Fruit fly (Drosophila melanogaster) whole organism, embryonic: Measurements from ENCODE around the gene CG32170.

Experiments
- Ada2b ChIP-seq: fragments of 200-800 bp; sonication (Bioruptor generic); IDR thresholded peaks from 2 replicates; pipeline ENCODE4 v1.3.6; 2022; ENCODE audit warnings: missing biosample characterization, missing genetic modification characterization
- Asciz ChIP-seq: fragments of 200-800 bp; sonication (Bioruptor generic); optimal IDR thresholded peaks from 2 replicates; lab custom pipeline; 2017; ENCODE audit warnings: missing biosample characterization, mild to moderate bottlenecking, missing genetic modification characterization, missing genetic modification reagents
- Blimp-1 ChIP-seq: fragments of 200-800 bp; sonication (Bioruptor generic); optimal IDR thresholded peaks from 3 replicates; lab custom pipeline; 2018; ENCODE audit warnings: missing biosample characterization, missing genetic modification characterization, mild to moderate bottlenecking, moderate library complexity, missing genetic modification reagents
- CG16863 ChIP-seq: fragments of 200-800 bp; sonication (Bioruptor generic); optimal IDR thresholded peaks from 3 replicates; lab custom pipeline; 2016; ENCODE audit warnings: missing biosample characterization, missing genetic modification characterization
- CG17359 ChIP-seq: fragments of 200-800 bp; sonication (Bioruptor generic); optimal IDR thresholded peaks from 3 replicates; lab custom pipeline; 2018; ENCODE audit warnings: missing biosample characterization, mild to moderate bottlenecking, missing genetic modification characterization, moderate library complexity
- CG17361 ChIP-seq: fragments of 200-800 bp; sonication (Bioruptor generic); IDR thresholded peaks from 3 replicates; pipeline ENCODE4 v1.3.6; 2022; ENCODE audit warnings: missing biosample characterization, missing genetic modification characterization
- CG2678 ChIP-seq: fragments of 200-800 bp; sonication (Bioruptor generic); optimal IDR thresholded peaks from 3 replicates; lab custom pipeline; 2019; ENCODE audit warnings: missing biosample characterization, mild to moderate bottlenecking, missing genetic modification characterization, moderate library complexity
- CG2712 ChIP-seq: fragments of 200-800 bp; optimal IDR thresholded peaks from 3 replicates; lab custom pipeline; 2019; ENCODE audit warnings: missing biosample characterization, mild to moderate bottlenecking, missing genetic modification characterization, moderate library complexity
- CG32767 ChIP-seq: fragments of 200-800 bp; sonication (Bioruptor generic); IDR thresholded peaks from 2 replicates; pipeline ENCODE4 v1.3.6; 2022; ENCODE audit warnings: missing biosample characterization, missing genetic modification characterization
- CG3726 ChIP-seq: fragments of 200-800 bp; sonication (Bioruptor generic); IDR thresholded peaks from 3 replicates; pipeline ENCODE4, ENCODE4 v1.3.6; 2022; ENCODE audit warnings: missing biosample characterization, missing genetic modification characterization
- CG42726 ChIP-seq: fragments of 200-800 bp; sonication (Bioruptor generic); IDR thresholded peaks from 2 replicates; pipeline ENCODE4 v1.3.6; 2022; ENCODE audit warnings: missing biosample characterization, missing genetic modification characterization; ENCODE audit not compliant: partially characterized antibody
- CG7745 ChIP-seq: fragments of 200-800 bp; sonication (Bioruptor generic); optimal IDR thresholded peaks from 2 replicates; lab custom pipeline; 2018; ENCODE audit warnings: missing biosample characterization, mild to moderate bottlenecking, missing genetic modification characterization, moderate library complexity
- CG7987 ChIP-seq: fragments of 200-800 bp; sonication (Bioruptor generic); optimal IDR thresholded peaks from 2 replicates; lab custom pipeline; 2018; ENCODE audit warnings: missing biosample characterization, mild to moderate bottlenecking, missing genetic modification characterization, moderate library complexity
- CG8388 ChIP-seq: fragments of 200-800 bp; sonication (Bioruptor generic); optimal IDR thresholded peaks from 2 replicates; lab custom pipeline; 2019; ENCODE audit warnings: missing biosample characterization, mild to moderate bottlenecking, missing genetic modification characterization, moderate library complexity
- CG9609 ChIP-seq: fragments of 200-800 bp; sonication (Bioruptor generic); optimal IDR thresholded peaks from 3 replicates; lab custom pipeline; 2016; ENCODE audit warnings: missing biosample characterization, missing genetic modification characterization
- Doc3 ChIP-seq: fragments of 200-800 bp; sonication (Bioruptor generic); IDR thresholded peaks from 3 replicates; pipeline ENCODE4 v1.3.6; 2022; ENCODE audit warnings: missing biosample characterization, missing genetic modification characterization; ENCODE audit not compliant: partially characterized antibody
- Fer1 ChIP-seq: fragments of 200-800 bp; sonication (Bioruptor generic); optimal IDR thresholded peaks from 2 replicates; lab custom pipeline; 2017; ENCODE audit warnings: missing biosample characterization, mild to moderate bottlenecking, missing genetic modification characterization
- Gug ChIP-seq: fragments of 200-800 bp; sonication (Bioruptor generic); IDR thresholded peaks from 4 replicates; pipeline ENCODE4 v1.3.6; 2022; ENCODE audit warnings: missing biosample characterization, missing genetic modification characterization
- HLH3B ChIP-seq: fragments of 200-800 bp; sonication (Bioruptor generic); IDR thresholded peaks from 2 replicates; pipeline ENCODE4 v1.3.6; 2022; ENCODE audit warnings: missing biosample characterization, missing genetic modification characterization
- MBD-R2 ChIP-seq: fragments of 200-800 bp; sonication (Bioruptor generic); IDR thresholded peaks from 2 replicates; pipeline ENCODE4 v1.3.6; 2022; ENCODE audit warnings: missing biosample characterization, missing genetic modification characterization
- Mrtf ChIP-seq: fragments of 200-800 bp; sonication (Bioruptor generic); IDR thresholded peaks from 3 replicates; pipeline ENCODE4 v1.3.6; 2022; ENCODE audit warnings: missing biosample characterization, missing genetic modification characterization
- Rfx ChIP-seq: fragments of 200-800 bp; sonication (Bioruptor generic); IDR thresholded peaks from 2 replicates; pipeline ENCODE4 v1.3.6; 2022; ENCODE audit warnings: missing biosample characterization, missing genetic modification characterization
- Sox100B ChIP-seq: fragments of 200-800 bp; sonication (Bioruptor generic); optimal IDR thresholded peaks from 3 replicates; lab custom pipeline; 2018; ENCODE audit warnings: missing biosample characterization, mild to moderate bottlenecking, missing genetic modification characterization
- Sox102F ChIP-seq: fragments of 200-800 bp; sonication (Bioruptor generic); optimal IDR thresholded peaks from 2 replicates; lab custom pipeline; 2018; ENCODE audit warnings: missing biosample characterization, mild to moderate bottlenecking, missing genetic modification characterization, moderate library complexity
- Trl ChIP-seq, 3 experiments: fragments of >200 bp in 2 of 3; fragments of 200-800 bp in 1 of 3; sonication (Bioruptor generic) in 1 of 3; optimal IDR thresholded peaks; 2 replicates in 1 of 3; 3 replicates in 2 of 3; lab custom pipeline; 2016 to 2017; ENCODE audit warnings: missing biosample characterization in 1 of 3, missing genetic modification characterization in 1 of 3
- Xrp1 ChIP-seq: fragments of 200-800 bp; sonication (Bioruptor generic); IDR thresholded peaks from 2 replicates; pipeline ENCODE4 v1.3.6; 2022; ENCODE audit warnings: missing biosample characterization, missing genetic modification characterization
- bcd ChIP-seq: fragments of 200-800 bp; sonication (Bioruptor generic); optimal IDR thresholded peaks from 2 replicates; lab custom pipeline; 2017; ENCODE audit warnings: missing biosample characterization, mild to moderate bottlenecking, missing genetic modification characterization
- br ChIP-seq: fragments of >200 bp; optimal IDR thresholded peaks from 2 replicates; lab custom pipeline; 2017
- bsh ChIP-seq, 2 experiments: fragments of 200-800 bp; sonication (Bioruptor generic); optimal IDR thresholded peaks; 2 replicates each; lab custom pipeline; 2017 to 2018; ENCODE audit warnings: mild to moderate bottlenecking in 2 of 2, missing biosample characterization in 2 of 2, missing genetic modification characterization in 2 of 2, moderate library complexity in 1 of 2
- chn ChIP-seq: fragments of 200-800 bp; sonication (Bioruptor generic); optimal IDR thresholded peaks from 2 replicates; lab custom pipeline; 2016; ENCODE audit warnings: missing biosample characterization, missing genetic modification characterization
- dysf ChIP-seq: fragments of 200-800 bp; sonication (Bioruptor generic); IDR thresholded peaks from 3 replicates; pipeline ENCODE4 v1.3.6; 2022; ENCODE audit warnings: missing biosample characterization, missing genetic modification characterization
- gcm2 ChIP-seq: fragments of 200-800 bp; sonication (Bioruptor generic); optimal IDR thresholded peaks from 2 replicates; lab custom pipeline; 2016; ENCODE audit warnings: missing biosample characterization, missing genetic modification characterization
- gem ChIP-seq: fragments of 200-800 bp; sonication (Bioruptor generic); optimal IDR thresholded peaks from 2 replicates; lab custom pipeline; 2019; ENCODE audit warnings: missing biosample characterization, mild to moderate bottlenecking, missing genetic modification characterization, moderate library complexity
- grau ChIP-seq: fragments of 200-800 bp; optimal IDR thresholded peaks from 3 replicates; lab custom pipeline; 2019; ENCODE audit warnings: missing biosample characterization, mild to moderate bottlenecking, missing genetic modification characterization, moderate library complexity
- jing ChIP-seq: fragments of 200-800 bp; sonication (Bioruptor generic); optimal IDR thresholded peaks from 2 replicates; lab custom pipeline; 2018; ENCODE audit warnings: missing biosample characterization, mild to moderate bottlenecking, missing genetic modification characterization
- kah ChIP-seq: fragments of 200-800 bp; sonication (Bioruptor generic); optimal IDR thresholded peaks from 2 replicates; lab custom pipeline; 2018; ENCODE audit warnings: missing biosample characterization, mild to moderate bottlenecking, missing genetic modification characterization
- ken ChIP-seq: fragments of 200-800 bp; sonication (Bioruptor generic); IDR thresholded peaks from 3 replicates; pipeline ENCODE4 v1.3.6; 2022; ENCODE audit warnings: missing biosample characterization, missing genetic modification characterization
- lab ChIP-seq: fragments of 200-800 bp; sonication (Bioruptor generic); optimal IDR thresholded peaks from 3 replicates; lab custom pipeline; 2017; ENCODE audit warnings: missing biosample characterization, missing genetic modification characterization, mild to moderate bottlenecking, moderate library complexity, missing genetic modification reagents
- nerfin-1 ChIP-seq: fragments of 200-800 bp; sonication (Bioruptor generic); optimal IDR thresholded peaks from 3 replicates; lab custom pipeline; 2019; ENCODE audit warnings: missing biosample characterization, mild to moderate bottlenecking, missing genetic modification characterization, moderate library complexity
- nom ChIP-seq: fragments of 200-800 bp; sonication (Bioruptor generic); optimal IDR thresholded peaks from 2 replicates; lab custom pipeline; 2017; ENCODE audit warnings: missing biosample characterization, missing genetic modification characterization, mild to moderate bottlenecking, moderate library complexity, missing genetic modification reagents
- ranshi ChIP-seq: fragments of 200-800 bp; sonication (Bioruptor generic); IDR thresholded peaks from 2 replicates; pipeline ENCODE4 v1.3.6; 2022; ENCODE audit warnings: missing biosample characterization, missing genetic modification characterization
- row ChIP-seq: fragments of 200-800 bp; sonication (Bioruptor generic); IDR thresholded peaks from 3 replicates; pipeline ENCODE4 v1.3.6; 2022; ENCODE audit warnings: missing biosample characterization, missing genetic modification characterization
- sens ChIP-seq: fragments of 200-800 bp; sonication (Bioruptor generic); peaks from one replicate; lab custom pipeline; 2016; ENCODE audit warnings: missing biosample characterization, missing genetic modification characterization
- tgo ChIP-seq: fragments of 200-800 bp; sonication (Bioruptor generic); IDR thresholded peaks from 3 replicates; pipeline ENCODE4 v1.3.6; 2022; ENCODE audit warnings: missing biosample characterization, missing genetic modification characterization
- ttk ChIP-seq: fragments of 200-800 bp; sonication (Bioruptor generic); IDR thresholded peaks from 2 replicates; pipeline ENCODE4 v2.1.2; 2022; ENCODE audit warnings: missing biosample characterization, missing genetic modification characterization
- tx ChIP-seq: fragments of 200-800 bp; sonication (Bioruptor generic); optimal IDR thresholded peaks from 2 replicates; lab custom pipeline; 2016; ENCODE audit warnings: missing biosample characterization, missing genetic modification characterization
- unpg ChIP-seq: fragments of 200-800 bp; sonication (Bioruptor generic); optimal IDR thresholded peaks from 3 replicates; lab custom pipeline; 2018; ENCODE audit warnings: missing biosample characterization, mild to moderate bottlenecking, missing genetic modification characterization, moderate library complexity
- vvl ChIP-seq: fragments of 200-800 bp; sonication (Bioruptor generic); IDR thresholded peaks from 2 replicates; pipeline ENCODE4 v1.3.6; 2022; ENCODE audit warnings: missing biosample characterization, missing genetic modification characterization

Gene CG32170

DNA sequence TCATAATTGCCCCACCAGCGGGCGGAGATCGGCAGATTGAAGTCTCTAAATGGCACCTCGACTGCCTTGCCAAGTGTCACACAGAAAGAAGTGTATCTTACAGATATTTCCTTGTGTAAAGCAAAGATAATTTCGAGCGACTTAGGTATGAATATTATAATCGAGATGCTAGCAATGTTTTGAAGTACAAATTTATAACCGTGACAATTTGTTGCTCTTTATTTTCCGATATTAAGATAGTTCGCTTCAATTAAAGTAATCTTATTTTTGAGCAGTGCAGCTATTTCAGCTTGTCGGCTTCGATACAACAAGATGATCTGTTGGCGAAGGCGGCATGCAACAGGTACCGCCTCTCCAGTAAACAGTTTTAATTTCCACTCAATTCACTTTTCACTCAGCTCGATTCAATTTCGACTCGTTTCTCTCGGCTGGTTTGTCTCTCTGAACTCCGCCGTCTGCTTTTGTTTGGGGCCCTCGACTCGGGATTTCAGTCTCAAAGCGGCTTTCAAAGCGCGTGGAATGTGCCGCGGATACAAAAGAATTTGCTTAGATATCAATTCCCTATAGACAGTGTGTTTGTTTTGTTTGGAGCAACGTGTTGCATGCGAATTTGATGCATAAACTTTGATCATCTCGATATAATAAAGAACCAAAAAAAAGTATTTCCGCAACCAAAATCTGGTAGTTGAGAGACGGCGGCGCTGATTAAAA lies 38.8 kb downstream of the CG32170 start (continued):
- TF ChIP-seq CG2712 (peak; percentile 53), Blimp-1 (GFP tag; lab: Kevin White, UChicago) (peak; percentile 14), Asciz (peak; percentile 64), ken (GFP tag; lab: Robert Waterston, UW) (no peak), bsh (GFP tag; optimal IDR thresholded peaks at IDR 0.05; lab: Kevin White, UChicago) (peak; percentile 38 to 71), Doc3 (GFP tag; lab: Robert Waterston, UW) (no peak), CG3726 (GFP tag; lab: Robert Waterston, UW) (no peak), unpg (GFP tag; lab: Kevin White, UChicago) (peak; percentile 10), grau (peak; percentile 15), row (GFP tag; lab: Robert Waterston, UW) (peak; percentile 27; the same call in 1 of the 3 replicates), HLH3B (GFP tag; lab: Robert Waterston, UW) (peak; percentile 44; the same call in 1 of the 2 replicates), kah (GFP tag; lab: Kevin White, UChicago) (peak; percentile 10), CG42726 (GFP tag; lab: Robert Waterston, UW) (0 out of 2 replicates have a peak, but pooled peaks have one; percentile 12), gem (tag; lab: Kevin White, UChicago) (peak; percentile 34), CG7987 (GFP tag; lab: Kevin White, UChicago) (no peak), Sox100B (GFP tag; lab: Kevin White, UChicago) (peak; percentile 54), Xrp1 (GFP tag; lab: Robert Waterston, UW) (peak; percentile 42; the same call in 1 of the 2 replicates), MBD-R2 (GFP tag; lab: Robert Waterston, UW) (no peak), Trl (optimal IDR thresholded peaks at IDR 0.05; lab: Kevin White, UChicago) (peak; percentile 26), Trl (GFP tag; optimal IDR thresholded peaks at IDR 0.05; lab: Kevin White, UChicago) (no peak), Sox102F (GFP tag; lab: Kevin White, UChicago) (peak; percentile 45), tgo (GFP tag; lab: Robert Waterston, UW) (0 out of 3 replicates have a peak, but pooled peaks have one; percentile 34), nerfin-1 (tag; lab: Kevin White, UChicago) (no peak), bcd (GFP tag; lab: Kevin White, UChicago) (peak; percentile 2), CG32767 (0 out of 2 replicates have a peak, but pooled peaks have one; percentile 11), br (lab: Kevin White, UChicago) (no peak), lab (GFP tag; lab: Kevin White, UChicago) (peak; percentile 13), Ada2b (peak; percentile 42; the same call in 1 of the 2 replicates), ttk (GFP tag; lab: Robert Waterston, UW) (peak; percentile 39), ranshi (GFP tag; lab: Robert Waterston, UW) (no peak), Fer1 (GFP tag; lab: Kevin White, UChicago) (peak; percentile 6), sens (GFP tag; lab: Kevin White, UChicago) (peak; percentile 89), CG7745 (tag; lab: Kevin White, UChicago) (no peak), CG17361 (GFP tag; lab: Robert Waterston, UW) (0 out of 3 replicates have a peak, but pooled peaks have one; percentile 32), CG8388 (GFP tag; lab: Kevin White, UChicago) (peak; percentile 13), dysf (GFP tag; lab: Robert Waterston, UW) (0 out of 3 replicates have a peak, but pooled peaks have one; percentile 26), CG16863 (GFP tag; lab: Kevin White, UChicago) (peak; percentile 8), CG17359 (tag; lab: Kevin White, UChicago) (peak; percentile 54), CG2678 (tag; lab: Kevin White, UChicago) (peak; percentile 64), vvl (GFP tag; lab: Robert Waterston, UW) (peak; percentile 47; the same call in 1 of the 2 replicates), Mrtf (0 out of 3 replicates have a peak, but pooled peaks have one; percentile 21), nom (GFP tag; lab: Kevin White, UChicago) (peak; percentile 42), tx (no peak), chn (no peak), jing (GFP tag; lab: Kevin White, UChicago) (no peak), gcm2 (GFP tag; lab: Kevin White, UChicago) (no peak), Gug (no peak), Rfx (GFP tag; lab: Robert Waterston, UW) (no peak), CG9609 (GFP tag; lab: Kevin White, UChicago) (no peak)
